Fruit fly (Drosophila melanogaster) whole organism, embryonic: ENCODE results near the gene SrpRbeta.
A peak's percentile ranks its signal among the peaks of the same experiment; 100 is the strongest.

Source experiments
- Asciz ChIP-seq: fragments of 200-800 bp; sonication (Bioruptor generic); optimal IDR thresholded peaks from 2 replicates; lab custom pipeline; 2017; ENCODE audit warnings: missing biosample characterization, mild to moderate bottlenecking, missing genetic modification characterization, missing genetic modification reagents
- B-H1 ChIP-seq: fragments of 200-800 bp; sonication (Bioruptor generic); IDR thresholded peaks from 3 replicates; pipeline ENCODE4 v1.3.6; 2022; ENCODE audit warnings: missing biosample characterization, missing genetic modification characterization
- CG10267 ChIP-seq: fragments of 200-800 bp; sonication (Bioruptor generic); optimal IDR thresholded peaks from 2 replicates; lab custom pipeline; 2018; ENCODE audit warnings: missing biosample characterization, mild to moderate bottlenecking, missing genetic modification characterization, moderate library complexity
- CG12391 ChIP-seq: fragments of 200-800 bp; sonication (Bioruptor generic); optimal IDR thresholded peaks from 3 replicates; lab custom pipeline; 2018; ENCODE audit warnings: missing biosample characterization, mild to moderate bottlenecking, missing genetic modification characterization, moderate library complexity
- CG15514 ChIP-seq: fragments of 200-800 bp; sonication (Bioruptor generic); optimal IDR thresholded peaks from 3 replicates; lab custom pipeline; 2017; ENCODE audit warnings: missing biosample characterization, missing genetic modification characterization, mild to moderate bottlenecking, moderate library complexity, missing genetic modification reagents
- CG17328 ChIP-seq: fragments of 200-800 bp; sonication (Bioruptor generic); IDR thresholded peaks from 2 replicates; pipeline ENCODE4 v1.3.6; 2022; ENCODE audit warnings: missing biosample characterization, missing genetic modification characterization
- CG18619 ChIP-seq: fragments of 200-800 bp; sonication (Bioruptor generic); optimal IDR thresholded peaks from 3 replicates; lab custom pipeline; 2017; ENCODE audit warnings: missing biosample characterization, mild to moderate bottlenecking, missing genetic modification characterization
- CG2202 ChIP-seq: fragments of 200-800 bp; sonication (Bioruptor generic); optimal IDR thresholded peaks from 2 replicates; lab custom pipeline; 2018; ENCODE audit warnings: missing biosample characterization, mild to moderate bottlenecking, missing genetic modification characterization
- CG33213 ChIP-seq: fragments of 200-800 bp; sonication (Bioruptor generic); optimal IDR thresholded peaks from 3 replicates; lab custom pipeline; 2016; ENCODE audit warnings: missing biosample characterization, missing genetic modification characterization
- CG34224 ChIP-seq: fragments of 200-800 bp; sonication (Bioruptor generic); IDR thresholded peaks from 3 replicates; pipeline ENCODE4 v1.3.6; 2022; ENCODE audit warnings: missing biosample characterization, missing genetic modification characterization; ENCODE audit not compliant: partially characterized antibody
- CG34376 ChIP-seq: fragments of 200-800 bp; sonication (Bioruptor generic); optimal IDR thresholded peaks from 2 replicates; lab custom pipeline; 2018; ENCODE audit warnings: missing biosample characterization, mild to moderate bottlenecking, missing genetic modification characterization
- CG4282 ChIP-seq: fragments of 200-800 bp; sonication (Bioruptor generic); optimal IDR thresholded peaks from 2 replicates; lab custom pipeline; 2016; ENCODE audit warnings: missing biosample characterization, missing genetic modification characterization
- CG4707 ChIP-seq: fragments of 200-800 bp; sonication (Bioruptor generic); optimal IDR thresholded peaks from 2 replicates; lab custom pipeline; 2018; ENCODE audit warnings: missing biosample characterization, mild to moderate bottlenecking, missing genetic modification characterization, moderate library complexity
- CG5245 ChIP-seq: fragments of 200-800 bp; sonication (Bioruptor generic); optimal IDR thresholded peaks from 3 replicates; lab custom pipeline; 2016; ENCODE audit warnings: missing biosample characterization, missing genetic modification characterization
- CG7271 ChIP-seq: fragments of 200-800 bp; sonication (Bioruptor generic); optimal IDR thresholded peaks from 2 replicates; lab custom pipeline; 2018; ENCODE audit warnings: missing biosample characterization, mild to moderate bottlenecking, missing genetic modification characterization, moderate library complexity
- CG7357 ChIP-seq: fragments of 200-800 bp; sonication (Bioruptor generic); IDR thresholded peaks from 3 replicates; pipeline ENCODE4 v1.3.6; 2022; ENCODE audit warnings: missing biosample characterization, missing genetic modification characterization
- CG7372 ChIP-seq: fragments of 200-800 bp; sonication (Bioruptor generic); IDR thresholded peaks from 2 replicates; pipeline ENCODE4 v1.3.6; 2022; ENCODE audit warnings: missing biosample characterization, missing genetic modification characterization
- CG8290 ChIP-seq, 3 experiments: fragments of 200-800 bp; sonication (Bioruptor generic); optimal IDR thresholded peaks; 2 replicates each; lab custom pipeline; 2016 to 2019; ENCODE audit warnings: missing biosample characterization in 3 of 3, missing genetic modification characterization in 3 of 3, mild to moderate bottlenecking in 2 of 3, moderate library complexity in 1 of 3
- CG9437 ChIP-seq: fragments of 200-800 bp; sonication (Bioruptor generic); optimal IDR thresholded peaks from 2 replicates; lab custom pipeline; 2018; ENCODE audit warnings: missing biosample characterization, mild to moderate bottlenecking, missing genetic modification characterization
- CG9876 ChIP-seq: fragments of 200-800 bp; sonication (Bioruptor generic); optimal IDR thresholded peaks from 2 replicates; lab custom pipeline; 2016; ENCODE audit warnings: missing biosample characterization, missing genetic modification characterization
- CG9932 ChIP-seq: fragments of 200-800 bp; sonication (Bioruptor generic); IDR thresholded peaks from 2 replicates; pipeline ENCODE4 v1.3.6; 2022; ENCODE audit warnings: missing biosample characterization, missing genetic modification characterization
- CkIIα-i1 ChIP-seq: fragments of 200-800 bp; sonication (Bioruptor generic); IDR thresholded peaks from 2 replicates; pipeline ENCODE4 v1.3.6; 2022; ENCODE audit warnings: missing biosample characterization, missing genetic modification characterization
- Dad ChIP-seq: fragments of 200-800 bp; sonication (Bioruptor generic); optimal IDR thresholded peaks from 3 replicates; lab custom pipeline; 2016; ENCODE audit warnings: missing biosample characterization, missing genetic modification characterization
- Fer3 ChIP-seq: fragments of 200-800 bp; sonication (Bioruptor generic); optimal IDR thresholded peaks from 2 replicates; lab custom pipeline; 2018; ENCODE audit warnings: missing biosample characterization, mild to moderate bottlenecking, missing genetic modification characterization, moderate library complexity
- Gsc ChIP-seq: fragments of 200-800 bp; sonication (Bioruptor generic); IDR thresholded peaks from 2 replicates; pipeline ENCODE4 v1.3.6; 2022; ENCODE audit warnings: missing biosample characterization, missing genetic modification characterization
- Gug ChIP-seq: fragments of 200-800 bp; sonication (Bioruptor generic); IDR thresholded peaks from 4 replicates; pipeline ENCODE4 v1.3.6; 2022; ENCODE audit warnings: missing biosample characterization, missing genetic modification characterization
- HLHmδ ChIP-seq: fragments of 200-800 bp; sonication (Bioruptor generic); optimal IDR thresholded peaks from 2 replicates; lab custom pipeline; 2018; ENCODE audit warnings: missing biosample characterization, mild to moderate bottlenecking, missing genetic modification characterization, moderate library complexity
- HmgZ ChIP-seq: fragments of 200-800 bp; sonication (Bioruptor generic); optimal IDR thresholded peaks from 2 replicates; lab custom pipeline; 2018; ENCODE audit warnings: missing biosample characterization, mild to moderate bottlenecking, missing genetic modification characterization
- Hr51 ChIP-seq, 2 experiments: fragments of 200-800 bp; sonication (Bioruptor generic); optimal IDR thresholded peaks; 2 replicates in 1 of 2; 3 replicates in 1 of 2; lab custom pipeline; 2016 to 2018; ENCODE audit warnings: missing biosample characterization in 2 of 2, missing genetic modification characterization in 2 of 2, mild to moderate bottlenecking in 1 of 2, moderate library complexity in 1 of 2
- Hr78 ChIP-seq, 2 experiments: fragments of 200-800 bp in 1 of 2; fragments of >200 bp in 1 of 2; sonication (Bioruptor generic) in 1 of 2; optimal IDR thresholded peaks; 2 replicates each; lab custom pipeline; 2017 to 2019; ENCODE audit warnings: missing biosample characterization in 2 of 2, missing genetic modification characterization in 2 of 2, mild to moderate bottlenecking in 1 of 2, moderate library complexity in 1 of 2
- Med ChIP-seq: fragments of 200-800 bp; sonication (Bioruptor generic); peaks from one replicate; lab custom pipeline; 2016; ENCODE audit warnings: missing biosample characterization, missing genetic modification characterization, mild to moderate bottlenecking, inconsistent platforms, moderate library complexity
- Nf-YA ChIP-seq: fragments of 200-800 bp; sonication (Bioruptor generic); IDR thresholded peaks from 2 replicates; pipeline ENCODE4 v1.3.6; 2022; ENCODE audit warnings: missing biosample characterization, missing genetic modification characterization
- Nf-YB ChIP-seq: fragments of 200-800 bp; sonication (Bioruptor generic); optimal IDR thresholded peaks from 3 replicates; lab custom pipeline; 2019; ENCODE audit warnings: missing biosample characterization, mild to moderate bottlenecking, missing genetic modification characterization, moderate library complexity
- Rfx ChIP-seq: fragments of 200-800 bp; sonication (Bioruptor generic); IDR thresholded peaks from 2 replicates; pipeline ENCODE4 v1.3.6; 2022; ENCODE audit warnings: missing biosample characterization, missing genetic modification characterization
- Scr ChIP-seq: fragments of 200-800 bp; sonication (Bioruptor generic); IDR thresholded peaks from 2 replicates; pipeline ENCODE4 v1.3.6; 2022; ENCODE audit warnings: missing biosample characterization, missing genetic modification characterization; ENCODE audit not compliant: partially characterized antibody
- Sox100B ChIP-seq: fragments of 200-800 bp; sonication (Bioruptor generic); optimal IDR thresholded peaks from 3 replicates; lab custom pipeline; 2018; ENCODE audit warnings: missing biosample characterization, mild to moderate bottlenecking, missing genetic modification characterization
- bab2 ChIP-seq: fragments of 200-800 bp; sonication (Bioruptor generic); optimal IDR thresholded peaks from 2 replicates; lab custom pipeline; 2016; ENCODE audit warnings: missing biosample characterization, missing genetic modification characterization
- bowl ChIP-seq: fragments of 200-800 bp; sonication (Bioruptor generic); IDR thresholded peaks from 2 replicates; pipeline ENCODE4 v1.3.6; 2022; ENCODE audit warnings: missing biosample characterization, missing genetic modification characterization
- croc ChIP-seq: fragments of 200-800 bp; sonication (Bioruptor generic); conservative IDR thresholded peaks from 3 replicates; pipeline ENCODE4 v1.3.6; 2022; ENCODE audit warnings: missing biosample characterization, missing genetic modification characterization
- crp ChIP-seq, 2 experiments: fragments of 200-800 bp; sonication (Bioruptor generic); optimal IDR thresholded peaks; 2 replicates in 1 of 2; 3 replicates in 1 of 2; lab custom pipeline; 2017; ENCODE audit warnings: missing biosample characterization in 2 of 2, missing genetic modification characterization in 2 of 2, mild to moderate bottlenecking in 1 of 2, moderate library complexity in 1 of 2
- fd96Cb ChIP-seq: fragments of 200-800 bp; sonication (Bioruptor generic); optimal IDR thresholded peaks from 2 replicates; lab custom pipeline; 2018; ENCODE audit warnings: missing biosample characterization, mild to moderate bottlenecking, missing genetic modification characterization, moderate library complexity
- ftz-f1 ChIP-seq: fragments of 200-800 bp; sonication (Bioruptor generic); optimal IDR thresholded peaks from 2 replicates; lab custom pipeline; 2016; ENCODE audit warnings: missing biosample characterization, missing genetic modification characterization
- gsb ChIP-seq: fragments of 200-800 bp; sonication (Bioruptor generic); IDR thresholded peaks from 2 replicates; pipeline ENCODE4 v1.3.6; 2022; ENCODE audit warnings: missing biosample characterization, missing genetic modification characterization
- klu ChIP-seq: fragments of 200-800 bp; sonication (Bioruptor generic); IDR thresholded peaks from 2 replicates; pipeline ENCODE4 v1.3.6; 2022; ENCODE audit warnings: missing biosample characterization, missing genetic modification characterization
- org-1 ChIP-seq: fragments of 200-800 bp; sonication (Bioruptor generic); optimal IDR thresholded peaks from 2 replicates; lab custom pipeline; 2017; ENCODE audit warnings: missing biosample characterization, missing genetic modification characterization
- pum ChIP-seq: fragments of 200-800 bp; sonication (Bioruptor generic); optimal IDR thresholded peaks from 2 replicates; lab custom pipeline; 2016; ENCODE audit warnings: missing biosample characterization, missing genetic modification characterization
- sc ChIP-seq, 3 experiments: fragments of >200 bp in 2 of 3; fragments of 200-800 bp in 1 of 3; sonication (Bioruptor generic) in 1 of 3; optimal IDR thresholded peaks; 2 replicates in 2 of 3; 3 replicates in 1 of 3; lab custom pipeline; 2017; ENCODE audit warnings: mild to moderate bottlenecking in 1 of 3, missing biosample characterization in 1 of 3, missing genetic modification characterization in 1 of 3, missing genetic modification reagents in 1 of 3
- slou ChIP-seq: fragments of 200-800 bp; sonication (Bioruptor generic); optimal IDR thresholded peaks from 3 replicates; lab custom pipeline; 2016; ENCODE audit warnings: missing biosample characterization, missing genetic modification characterization

Gene SrpRbeta

dm6 chr3L:8704713-8705412 is 15.2 kb downstream of the SrpRbeta start (continued):
- no peak for TF ChIP-seq B-H1
- no peak for TF ChIP-seq CkIIα-i1 (GFP tag; lab: Robert Waterston, UW)
- peak; percentile 91 for TF ChIP-seq Med (GFP tag; lab: Kevin White, UChicago)
- TF ChIP-seq croc (GFP tag; lab: Robert Waterston, UW) = no peak
- no peak for TF ChIP-seq Asciz (GFP tag; lab: Kevin White, UChicago)
- no peak for TF ChIP-seq Gsc (GFP tag; lab: Robert Waterston, UW)
- TF ChIP-seq fd96Cb (tag; lab: Kevin White, UChicago) = no peak
- no peak for TF ChIP-seq crp (GFP tag; optimal IDR thresholded peaks at IDR 0.05; lab: Kevin White, UChicago)
- TF ChIP-seq klu (GFP tag; lab: Robert Waterston, UW) = no peak
- TF ChIP-seq sc (optimal IDR thresholded peaks at IDR 0.05; lab: Kevin White, UChicago) = no peak
- no peak for TF ChIP-seq sc (GFP tag; optimal IDR thresholded peaks at IDR 0.05; lab: Kevin White, UChicago)
- TF ChIP-seq CG2202 (tag; lab: Kevin White, UChicago) = no peak
- no peak for TF ChIP-seq CG4707 (GFP tag; lab: Kevin White, UChicago)
- no peak for TF ChIP-seq org-1 (GFP tag; lab: Kevin White, UChicago)
- TF ChIP-seq CG4282 = no peak
- TF ChIP-seq Fer3 (tag; lab: Kevin White, UChicago) = no peak
- TF ChIP-seq CG7372 (GFP tag; lab: Robert Waterston, UW) = no peak
- no peak for TF ChIP-seq CG12391 (tag; lab: Kevin White, UChicago)
- TF ChIP-seq slou (GFP tag; lab: Kevin White, UChicago) = no peak
- TF ChIP-seq gsb = no peak
- no peak for TF ChIP-seq pum (GFP tag; lab: Kevin White, UChicago)
- no peak for TF ChIP-seq Dad (GFP tag; lab: Kevin White, UChicago)
- no peak for TF ChIP-seq bab2
- TF ChIP-seq CG10267 (tag; lab: Kevin White, UChicago) = no peak
- TF ChIP-seq CG5245 (GFP tag; lab: Kevin White, UChicago) = no peak
- no peak for TF ChIP-seq Sox100B (GFP tag; lab: Kevin White, UChicago)
- peak; percentile 8 for TF ChIP-seq CG15514 (GFP tag; lab: Kevin White, UChicago)
- no peak for TF ChIP-seq HLHmδ (GFP tag; lab: Kevin White, UChicago)
- TF ChIP-seq ftz-f1 (GFP tag; lab: Kevin White, UChicago) = peak; percentile 84
- TF ChIP-seq Scr = no peak
- TF ChIP-seq CG7271 (tag; lab: Kevin White, UChicago) = no peak
- no peak for TF ChIP-seq CG33213
- no peak for TF ChIP-seq CG8290 (GFP tag; optimal IDR thresholded peaks at IDR 0.05; lab: Kevin White, UChicago)
- peak in 1 of 2 experiments; percentile 40 for TF ChIP-seq CG8290 (tag; optimal IDR thresholded peaks at IDR 0.05; lab: Kevin White, UChicago)
- TF ChIP-seq CG34224 (GFP tag; lab: Robert Waterston, UW) = no peak
- TF ChIP-seq Gug (GFP tag; lab: Robert Waterston, UW) = no peak
- no peak for TF ChIP-seq CG18619
- TF ChIP-seq bowl (GFP tag; lab: Robert Waterston, UW) = no peak
- peak; percentile 64 for TF ChIP-seq Nf-YB (GFP tag; lab: Kevin White, UChicago)
- no peak; the same call in 1 of the 2 replicates for TF ChIP-seq Rfx (GFP tag; lab: Robert Waterston, UW)
- TF ChIP-seq CG9932 (GFP tag; lab: Robert Waterston, UW) = 0 out of 2 replicates have a peak, but pooled peaks have one; percentile 26
- TF ChIP-seq Hr51 (GFP tag; optimal IDR thresholded peaks at IDR 0.05; lab: Kevin White, UChicago) = no peak
- peak; percentile 10 for TF ChIP-seq HmgZ (tag; lab: Kevin White, UChicago)
- TF ChIP-seq CG34376 = peak; percentile 89
- TF ChIP-seq CG7357 (GFP tag; lab: Robert Waterston, UW) = no peak
- TF ChIP-seq CG9876 (GFP tag; lab: Kevin White, UChicago) = no peak
- no peak for TF ChIP-seq CG17328 (GFP tag; lab: Robert Waterston, UW)
- no peak for TF ChIP-seq Nf-YA (GFP tag; lab: Robert Waterston, UW)
- no peak for TF ChIP-seq CG9437 (GFP tag; lab: Kevin White, UChicago)
- TF ChIP-seq Hr78 (GFP tag; optimal IDR thresholded peaks at IDR 0.05; lab: Kevin White, UChicago) = peak in 1 of 2 experiments; percentile 67
